Worm (Caenorhabditis elegans) whole organism, late embryonic: ENCODE measurements around the gene W05H5.1.

Experiments used
- ama-1 ChIP-seq: fragments of 150-350 bp; optimal IDR thresholded peaks from 2 replicates; lab custom pipeline; 2014
- ceh-14 ChIP-seq: sonication (generic microtip); optimal IDR thresholded peaks from 2 replicates; lab custom pipeline; 2016; ENCODE audit warnings: missing genotype, missing genetic modification characterization, missing compliant biosample characterization
- ceh-48 ChIP-seq: sonication (generic microtip); optimal IDR thresholded peaks from 2 replicates; lab custom pipeline; 2016; ENCODE audit warnings: missing genetic modification characterization, inconsistent platforms, missing compliant biosample characterization
- dmd-4 ChIP-seq: sonication (generic microtip); optimal IDR thresholded peaks from 2 replicates; lab custom pipeline; 2016; ENCODE audit warnings: borderline replicate concordance, missing genetic modification characterization, missing compliant biosample characterization
- fkh-10 ChIP-seq: fragments of 150-350 bp; optimal IDR thresholded peaks from 2 replicates; lab custom pipeline; 2014; ENCODE audit warnings: missing biosample characterization, missing genetic modification reagents, missing genetic modification characterization
- hlh-6 ChIP-seq: sonication (generic microtip); optimal IDR thresholded peaks from 2 replicates; lab custom pipeline; 2016; ENCODE audit warnings: missing genotype, missing genetic modification characterization, missing compliant biosample characterization
- madf-2 ChIP-seq: sonication (generic microtip); optimal IDR thresholded peaks from 2 replicates; lab custom pipeline; 2017; ENCODE audit warnings: missing genetic modification characterization, missing compliant biosample characterization
- mec-3 ChIP-seq: sonication (generic microtip); optimal IDR thresholded peaks from 2 replicates; lab custom pipeline; 2016; ENCODE audit warnings: borderline replicate concordance, missing genetic modification characterization, missing compliant biosample characterization
- nfya-1 ChIP-seq: sonication (generic microtip); optimal IDR thresholded peaks from 2 replicates; lab custom pipeline; 2017; ENCODE audit warnings: missing genetic modification characterization, mild to moderate bottlenecking, missing compliant biosample characterization, antibody characterized with exemption, moderate library complexity
- pha-4 ChIP-seq: fragments of 150-350 bp; optimal IDR thresholded peaks from 2 replicates; lab custom pipeline; 2018; ENCODE audit warnings: missing biosample characterization, missing genetic modification reagents, missing genetic modification characterization

DNA sequence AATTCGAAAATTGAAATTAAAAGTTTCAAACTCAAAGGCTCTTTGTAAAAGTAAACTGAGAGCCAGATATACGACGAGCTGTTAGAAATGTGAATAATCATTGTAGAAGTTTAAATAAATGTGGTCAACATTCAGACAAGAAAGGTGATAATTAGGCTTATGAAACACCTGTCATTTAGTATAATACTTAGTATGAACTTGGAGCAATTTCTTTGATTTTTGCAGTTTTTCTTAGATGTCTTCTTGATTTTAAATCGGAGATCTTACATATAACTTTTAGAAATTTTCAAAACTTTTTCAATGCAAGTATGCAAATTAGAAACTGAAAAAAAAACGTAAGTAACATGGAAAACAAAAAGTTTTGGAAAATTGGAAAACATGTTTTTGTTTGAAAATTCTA lies 38.2 kb downstream of the W05H5.1 start, which contains the start of gene sre-30:
- no peak for TF ChIP-seq hlh-6 (tag; lab: Kevin White, UChicago)
- TF ChIP-seq fkh-10 (GFP tag; lab: Kevin White, UChicago) = no peak
- TF ChIP-seq madf-2 (tag; lab: Kevin White, UChicago) = no peak
- no peak for TF ChIP-seq pha-4 (tag; lab: Kevin White, UChicago)
- TF ChIP-seq mec-3 (tag; lab: Kevin White, UChicago) = no peak
- TF ChIP-seq ceh-48 (tag; lab: Kevin White, UChicago) = no peak
- no peak for TF ChIP-seq nfya-1 (tag; lab: Kevin White, UChicago)
- TF ChIP-seq ama-1 (lab: Kevin White, UChicago) = no peak
- TF ChIP-seq dmd-4 (tag; lab: Kevin White, UChicago) = no peak
- no peak for TF ChIP-seq ceh-14 (tag; lab: Kevin White, UChicago)
